Fruit fly (Drosophila melanogaster) whole organism, embryonic: ENCODE results near the gene CG14253.

Experiments used
- Antp ChIP-seq: fragments of 200-800 bp; sonication (Bioruptor generic); optimal IDR thresholded peaks from 3 replicates; lab custom pipeline; 2016; ENCODE audit warnings: missing biosample characterization, missing genetic modification characterization
- BEAF-32 ChIP-seq: fragments of 200-800 bp; sonication (Bioruptor generic); optimal IDR thresholded peaks from 3 replicates; lab custom pipeline; 2017; ENCODE audit warnings: missing biosample characterization, missing genetic modification characterization, mild to moderate bottlenecking, moderate library complexity, missing genetic modification reagents
- CG10267 ChIP-seq: fragments of 200-800 bp; sonication (Bioruptor generic); optimal IDR thresholded peaks from 2 replicates; lab custom pipeline; 2018; ENCODE audit warnings: missing biosample characterization, mild to moderate bottlenecking, missing genetic modification characterization, moderate library complexity
- CG10274 ChIP-seq: fragments of 200-800 bp; sonication (Bioruptor generic); optimal IDR thresholded peaks from 3 replicates; lab custom pipeline; 2017; ENCODE audit warnings: missing biosample characterization, mild to moderate bottlenecking, missing genetic modification characterization
- CG10979 ChIP-seq: fragments of 200-800 bp; sonication (Bioruptor generic); optimal IDR thresholded peaks from 2 replicates; lab custom pipeline; 2018; ENCODE audit warnings: missing biosample characterization, mild to moderate bottlenecking, missing genetic modification characterization, moderate library complexity
- CG11695 ChIP-seq: fragments of 200-800 bp; sonication (Bioruptor generic); IDR thresholded peaks from 3 replicates; pipeline ENCODE4 v1.3.6; 2022; ENCODE audit warnings: missing biosample characterization, missing genetic modification characterization
- CG12104 ChIP-seq: fragments of 200-800 bp; sonication (Bioruptor generic); optimal IDR thresholded peaks from 3 replicates; lab custom pipeline; 2016; ENCODE audit warnings: missing biosample characterization, missing genetic modification characterization
- CG12219 ChIP-seq: fragments of 200-800 bp; sonication (Bioruptor generic); optimal IDR thresholded peaks from 3 replicates; lab custom pipeline; 2018; ENCODE audit warnings: missing biosample characterization, mild to moderate bottlenecking, missing genetic modification characterization
- CG13287 ChIP-seq: fragments of 200-800 bp; sonication (Bioruptor generic); IDR thresholded peaks from 2 replicates; pipeline ENCODE4 v1.3.6; 2022; ENCODE audit warnings: missing biosample characterization, missing genetic modification characterization; ENCODE audit not compliant: partially characterized antibody
- CG15696 ChIP-seq: fragments of 200-800 bp; sonication (Bioruptor generic); optimal IDR thresholded peaks from 2 replicates; lab custom pipeline; 2019; ENCODE audit warnings: missing biosample characterization, mild to moderate bottlenecking, missing genetic modification characterization, moderate library complexity
- CG16815 ChIP-seq: fragments of 200-800 bp; sonication (Bioruptor generic); optimal IDR thresholded peaks from 3 replicates; lab custom pipeline; 2017; ENCODE audit warnings: missing biosample characterization, mild to moderate bottlenecking, missing genetic modification characterization
- CG17912 ChIP-seq: fragments of 200-800 bp; sonication (Bioruptor generic); optimal IDR thresholded peaks from 2 replicates; lab custom pipeline; 2018; ENCODE audit warnings: missing biosample characterization, mild to moderate bottlenecking, missing genetic modification characterization
- CG18476 ChIP-seq: fragments of 200-800 bp; sonication (Bioruptor generic); optimal IDR thresholded peaks from 2 replicates; lab custom pipeline; 2016; ENCODE audit warnings: missing biosample characterization, mild to moderate bottlenecking, missing genetic modification characterization
- CG32767 ChIP-seq: fragments of 200-800 bp; sonication (Bioruptor generic); IDR thresholded peaks from 2 replicates; pipeline ENCODE4 v1.3.6; 2022; ENCODE audit warnings: missing biosample characterization, missing genetic modification characterization
- CG4282 ChIP-seq: fragments of 200-800 bp; sonication (Bioruptor generic); optimal IDR thresholded peaks from 2 replicates; lab custom pipeline; 2016; ENCODE audit warnings: missing biosample characterization, missing genetic modification characterization
- CG4730 ChIP-seq: fragments of 200-800 bp; sonication (Bioruptor generic); IDR thresholded peaks from 2 replicates; pipeline ENCODE4 v1.3.6; 2022; ENCODE audit warnings: missing biosample characterization, missing genetic modification characterization
- CG5953 ChIP-seq: fragments of 200-800 bp; sonication (Bioruptor generic); IDR thresholded peaks from 2 replicates; pipeline ENCODE4 v1.3.6; 2022; ENCODE audit warnings: missing biosample characterization, missing genetic modification characterization
- CG6765 ChIP-seq: fragments of 200-800 bp; sonication (Bioruptor generic); optimal IDR thresholded peaks from 3 replicates; lab custom pipeline; 2017; ENCODE audit warnings: missing biosample characterization, mild to moderate bottlenecking, missing genetic modification characterization
- CG8089 ChIP-seq: fragments of 200-800 bp; sonication (Bioruptor generic); optimal IDR thresholded peaks from 3 replicates; lab custom pipeline; 2016; ENCODE audit warnings: missing biosample characterization, missing genetic modification characterization
- CG8478 ChIP-seq: fragments of >200 bp; optimal IDR thresholded peaks from 2 replicates; lab custom pipeline; 2018
- CTCF ChIP-seq: fragments of 200-800 bp; sonication (Bioruptor generic); optimal IDR thresholded peaks from 2 replicates; lab custom pipeline; 2017; ENCODE audit warnings: missing biosample characterization, mild to moderate bottlenecking, missing genetic modification characterization, moderate library complexity
- Dref ChIP-seq: fragments of 200-800 bp; sonication (Bioruptor generic); IDR thresholded peaks from 2 replicates; pipeline ENCODE4 v1.3.6; 2022; ENCODE audit warnings: missing biosample characterization, missing genetic modification characterization
- Fer1 ChIP-seq: fragments of 200-800 bp; sonication (Bioruptor generic); optimal IDR thresholded peaks from 2 replicates; lab custom pipeline; 2017; ENCODE audit warnings: missing biosample characterization, mild to moderate bottlenecking, missing genetic modification characterization
- Fer2 ChIP-seq: fragments of 200-800 bp; sonication (Bioruptor generic); optimal IDR thresholded peaks from 2 replicates; lab custom pipeline; 2018; ENCODE audit warnings: missing biosample characterization, mild to moderate bottlenecking, missing genetic modification characterization, moderate library complexity
- Fer3 ChIP-seq: fragments of 200-800 bp; sonication (Bioruptor generic); optimal IDR thresholded peaks from 2 replicates; lab custom pipeline; 2018; ENCODE audit warnings: missing biosample characterization, mild to moderate bottlenecking, missing genetic modification characterization, moderate library complexity
- Hmx ChIP-seq: fragments of 200-800 bp; sonication (Bioruptor generic); optimal IDR thresholded peaks from 2 replicates; lab custom pipeline; 2016; ENCODE audit warnings: missing biosample characterization, missing genetic modification characterization
- MESR4 ChIP-seq: fragments of 200-800 bp; sonication (Bioruptor generic); optimal IDR thresholded peaks from 2 replicates; lab custom pipeline; 2018; ENCODE audit warnings: missing biosample characterization, mild to moderate bottlenecking, missing genetic modification characterization, moderate library complexity
- Med ChIP-seq: fragments of 200-800 bp; sonication (Bioruptor generic); peaks from one replicate; lab custom pipeline; 2016; ENCODE audit warnings: missing biosample characterization, missing genetic modification characterization, mild to moderate bottlenecking, inconsistent platforms, moderate library complexity
- Mrtf ChIP-seq: fragments of 200-800 bp; sonication (Bioruptor generic); IDR thresholded peaks from 3 replicates; pipeline ENCODE4 v1.3.6; 2022; ENCODE audit warnings: missing biosample characterization, missing genetic modification characterization
- NC2β ChIP-seq: fragments of 200-800 bp; sonication (Bioruptor generic); optimal IDR thresholded peaks from 2 replicates; lab custom pipeline; 2016; ENCODE audit warnings: missing biosample characterization, missing genetic modification characterization
- Nf-YC ChIP-seq: fragments of 200-800 bp; optimal IDR thresholded peaks from 3 replicates; lab custom pipeline; 2019; ENCODE audit warnings: missing biosample characterization, mild to moderate bottlenecking, missing genetic modification characterization, moderate library complexity
- Optix ChIP-seq: fragments of 200-800 bp; sonication (Bioruptor generic); IDR thresholded peaks from 3 replicates; pipeline ENCODE4 v1.3.6; 2022; ENCODE audit warnings: missing biosample characterization, missing genetic modification characterization
- PHDP ChIP-seq: fragments of 200-800 bp; sonication (Bioruptor generic); optimal IDR thresholded peaks from 3 replicates; lab custom pipeline; 2018; ENCODE audit warnings: missing biosample characterization, mild to moderate bottlenecking, missing genetic modification characterization, moderate library complexity
- Pdp1 ChIP-seq, 2 experiments: fragments of 200-800 bp; sonication (Bioruptor generic); optimal IDR thresholded peaks; 3 replicates each; lab custom pipeline; 2016; ENCODE audit warnings: missing biosample characterization in 2 of 2, missing genetic modification characterization in 2 of 2, mild to moderate bottlenecking in 1 of 2, moderate library complexity in 1 of 2
- Ptx1 ChIP-seq: fragments of 200-800 bp; sonication (Bioruptor generic); IDR thresholded peaks from 2 replicates; pipeline ENCODE4 v1.3.6; 2022; ENCODE audit warnings: missing biosample characterization, missing genetic modification characterization
- Ssrp ChIP-seq: fragments of 200-800 bp; sonication (Bioruptor generic); optimal IDR thresholded peaks from 2 replicates; lab custom pipeline; 2018; ENCODE audit warnings: missing biosample characterization, mild to moderate bottlenecking, missing genetic modification characterization, moderate library complexity
- Stat92E ChIP-seq, 3 experiments: fragments of >200 bp in 2 of 3; fragments of 200-800 bp in 1 of 3; sonication (Bioruptor generic) in 1 of 3; optimal IDR thresholded peaks; 2 replicates each; lab custom pipeline; 2017 to 2019; ENCODE audit warnings: missing biosample characterization in 3 of 3, missing genetic modification characterization in 3 of 3, mild to moderate bottlenecking in 1 of 3, moderate library complexity in 1 of 3
- abd-A ChIP-seq: fragments of 200-800 bp; sonication (Bioruptor generic); optimal IDR thresholded peaks from 3 replicates; lab custom pipeline; 2019; ENCODE audit warnings: missing biosample characterization, mild to moderate bottlenecking, missing genetic modification characterization, moderate library complexity
- aop ChIP-seq: fragments of 200-800 bp; sonication (Bioruptor generic); IDR thresholded peaks from 2 replicates; pipeline ENCODE4 v1.3.6; 2022; ENCODE audit warnings: missing biosample characterization, missing genetic modification characterization
- ap ChIP-seq: fragments of 200-800 bp; sonication (Bioruptor generic); IDR thresholded peaks from 2 replicates; pipeline ENCODE4 v1.3.6; 2022; ENCODE audit warnings: missing biosample characterization, missing genetic modification characterization
- ato ChIP-seq: fragments of 200-800 bp; sonication (Bioruptor generic); IDR thresholded peaks from 2 replicates; pipeline ENCODE4 v1.3.6; 2022; ENCODE audit warnings: missing biosample characterization, missing genetic modification characterization; ENCODE audit not compliant: partially characterized antibody
- btn ChIP-seq: fragments of 200-800 bp; sonication (Bioruptor generic); optimal IDR thresholded peaks from 2 replicates; lab custom pipeline; 2016; ENCODE audit warnings: missing biosample characterization, missing genetic modification characterization
- chif ChIP-seq, 2 experiments: fragments of 200-800 bp; sonication (Bioruptor generic); optimal IDR thresholded peaks; 3 replicates each; lab custom pipeline; 2016; ENCODE audit warnings: missing biosample characterization in 2 of 2, missing genetic modification characterization in 2 of 2
- ems ChIP-seq: fragments of 200-800 bp; sonication (Bioruptor generic); optimal IDR thresholded peaks from 3 replicates; lab custom pipeline; 2016; ENCODE audit warnings: missing biosample characterization, missing genetic modification characterization
- esg ChIP-seq: fragments of 200-800 bp; sonication (Bioruptor generic); conservative IDR thresholded peaks from 2 replicates; pipeline ENCODE4 v1.3.6; 2022; ENCODE audit warnings: missing biosample characterization, missing genetic modification characterization
- knrl ChIP-seq: fragments of 200-800 bp; sonication (Bioruptor generic); IDR thresholded peaks from 3 replicates; pipeline ENCODE4 v1.3.6; 2022; ENCODE audit warnings: missing biosample characterization, missing genetic modification characterization; ENCODE audit not compliant: partially characterized antibody
- lbe ChIP-seq: fragments of 200-800 bp; sonication (Bioruptor generic); optimal IDR thresholded peaks from 2 replicates; lab custom pipeline; 2016; ENCODE audit warnings: missing biosample characterization, mild to moderate bottlenecking, missing genetic modification characterization
- peb ChIP-seq: fragments of 200-800 bp; sonication (Bioruptor generic); IDR thresholded peaks from 2 replicates; pipeline ENCODE4 v1.3.6; 2022; ENCODE audit warnings: missing biosample characterization, missing genetic modification characterization
- scrt ChIP-seq: fragments of 200-800 bp; sonication (Bioruptor generic); optimal IDR thresholded peaks from 2 replicates; lab custom pipeline; 2018; ENCODE audit warnings: missing biosample characterization, mild to moderate bottlenecking, missing genetic modification characterization, moderate library complexity
- unpg ChIP-seq: fragments of 200-800 bp; sonication (Bioruptor generic); optimal IDR thresholded peaks from 3 replicates; lab custom pipeline; 2018; ENCODE audit warnings: missing biosample characterization, mild to moderate bottlenecking, missing genetic modification characterization, moderate library complexity
- zen2 ChIP-seq: fragments of 200-800 bp; sonication (Bioruptor generic); IDR thresholded peaks from 3 replicates; pipeline ENCODE4 v1.3.6; 2022; ENCODE audit warnings: missing biosample characterization, missing genetic modification characterization; ENCODE audit not compliant: partially characterized antibody

The CG14253 gene

dm6 chr3R:26963747-26964174, 14.6 kb upstream of the CG14253 start (continued):
- no peak for TF ChIP-seq CG8089 (GFP tag; lab: Kevin White, UChicago)
- TF ChIP-seq Optix (GFP tag; lab: Robert Waterston, UW): no peak
- no peak for TF ChIP-seq MESR4 (GFP tag; lab: Kevin White, UChicago)
- TF ChIP-seq ato (GFP tag; lab: Robert Waterston, UW): no peak
- TF ChIP-seq lbe (GFP tag; lab: Kevin White, UChicago): no peak
- TF ChIP-seq Antp (GFP tag; lab: Kevin White, UChicago): peak; percentile 30
- TF ChIP-seq Nf-YC (tag; lab: Kevin White, UChicago): peak; percentile 27
- no peak; the same call in 1 of the 2 replicates for TF ChIP-seq esg (GFP tag; lab: Robert Waterston, UW)
- TF ChIP-seq CG11695 (GFP tag; lab: Robert Waterston, UW): peak; percentile 83
- peak; percentile 35 for TF ChIP-seq CTCF (GFP tag; lab: Kevin White, UChicago)
- TF ChIP-seq Pdp1 (GFP tag; optimal IDR thresholded peaks at IDR 0.05; lab: Kevin White, UChicago): peak; percentile 41 to 82
- no peak for TF ChIP-seq knrl (GFP tag; lab: Robert Waterston, UW)
- TF ChIP-seq Ssrp: no peak
- TF ChIP-seq CG4730: 0 out of 2 replicates have a peak, but pooled peaks have one; percentile 5
- peak; percentile 24 for TF ChIP-seq CG16815 (GFP tag; lab: Kevin White, UChicago)
- TF ChIP-seq Dref (GFP tag; lab: Robert Waterston, UW): no peak
- no peak for TF ChIP-seq CG13287 (GFP tag; lab: Robert Waterston, UW)
- 0 out of 2 replicates have a peak, but pooled peaks have one; percentile 17 for TF ChIP-seq CG5953 (GFP tag; lab: Robert Waterston, UW)
- TF ChIP-seq btn (GFP tag; lab: Kevin White, UChicago): peak; percentile 56
- no peak for TF ChIP-seq ap
- TF ChIP-seq CG12219 (GFP tag; lab: Kevin White, UChicago): peak; percentile 52
- no peak for TF ChIP-seq abd-A (tag; lab: Kevin White, UChicago)
- peak; percentile 2 for TF ChIP-seq Fer2 (tag; lab: Kevin White, UChicago)
- TF ChIP-seq CG18476 (GFP tag; lab: Kevin White, UChicago): peak; percentile 85
- no peak for TF ChIP-seq Mrtf
- TF ChIP-seq CG4282: no peak
- no peak for TF ChIP-seq aop (GFP tag; lab: Robert Waterston, UW)
- TF ChIP-seq CG17912 (GFP tag; lab: Kevin White, UChicago): no peak
- TF ChIP-seq Fer3 (tag; lab: Kevin White, UChicago): peak; percentile 83
- peak; percentile 79 for TF ChIP-seq CG12104 (GFP tag; lab: Kevin White, UChicago)
- no peak for TF ChIP-seq BEAF-32 (GFP tag; lab: Kevin White, UChicago)
- peak; percentile 55 for TF ChIP-seq ems (GFP tag; lab: Kevin White, UChicago)
- peak; percentile 62 for TF ChIP-seq unpg (GFP tag; lab: Kevin White, UChicago)
- TF ChIP-seq Stat92E (GFP tag; optimal IDR thresholded peaks at IDR 0.05; lab: Kevin White, UChicago): no peak
- TF ChIP-seq CG10979 (tag; lab: Kevin White, UChicago): peak; percentile 50
- TF ChIP-seq chif (GFP tag; optimal IDR thresholded peaks at IDR 0.05; lab: Kevin White, UChicago): no peak
- no peak for TF ChIP-seq CG8478 (lab: Kevin White, UChicago)
- TF ChIP-seq scrt (GFP tag; lab: Kevin White, UChicago): peak; percentile 74
- TF ChIP-seq CG15696: peak; percentile 86
- peak; percentile 5 for TF ChIP-seq CG10274 (GFP tag; lab: Kevin White, UChicago)
- TF ChIP-seq Hmx (GFP tag; lab: Kevin White, UChicago): no peak
- peak; percentile 81 for TF ChIP-seq Fer1 (GFP tag; lab: Kevin White, UChicago)
- peak; percentile 53 for TF ChIP-seq CG10267 (tag; lab: Kevin White, UChicago)
- TF ChIP-seq PHDP (tag; lab: Kevin White, UChicago): peak; percentile 42
- peak; percentile 45; the same call in 1 of the 2 replicates for TF ChIP-seq Ptx1 (GFP tag; lab: Robert Waterston, UW)
- TF ChIP-seq Med (GFP tag; lab: Kevin White, UChicago): peak; percentile 97
- TF ChIP-seq CG32767 (GFP tag; lab: Robert Waterston, UW): no peak
- TF ChIP-seq CG6765: peak; percentile 11
- no peak for TF ChIP-seq zen2
- no peak for TF ChIP-seq NC2β (GFP tag; lab: Kevin White, UChicago)
- no peak for TF ChIP-seq peb
